Worm (Caenorhabditis elegans): Measurements from ENCODE around the gene sre-18.

The sre-18 gene

DNA sequence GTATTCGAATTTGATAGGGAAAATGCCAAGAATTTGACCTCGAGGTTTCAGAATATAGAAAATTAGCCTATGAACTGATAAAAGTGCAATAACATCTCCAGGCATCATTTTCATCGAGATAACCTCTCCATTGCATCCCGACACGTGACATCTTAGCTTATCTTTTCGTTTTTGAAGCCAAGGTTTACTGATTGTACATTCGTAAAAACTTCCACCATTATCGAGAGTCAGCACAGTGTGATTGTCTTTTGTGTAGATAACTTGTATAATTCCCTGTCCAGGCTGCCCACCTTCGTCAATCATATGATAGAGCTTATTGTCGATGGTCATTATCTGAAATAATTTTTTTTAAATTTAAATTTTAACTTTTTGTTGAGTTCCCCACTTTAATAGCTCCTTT is 44.8 kb upstream of the sre-18 start:
- TF ChIP-seq zag-1 (tag; optimal IDR thresholded peaks at IDR 0.05) (no peak), pqm-1 (tag; optimal IDR thresholded peaks at IDR 0.05) (peak; percentile 37), ceh-28 (tag; optimal IDR thresholded peaks at IDR 0.05) (no peak), skn-1 (tag; optimal IDR thresholded peaks at IDR 0.05) (no peak), ceh-16 (tag; optimal IDR thresholded peaks at IDR 0.05) (no peak), elt-2 (tag; optimal IDR thresholded peaks at IDR 0.05) (peak; percentile 73)

DNA sequence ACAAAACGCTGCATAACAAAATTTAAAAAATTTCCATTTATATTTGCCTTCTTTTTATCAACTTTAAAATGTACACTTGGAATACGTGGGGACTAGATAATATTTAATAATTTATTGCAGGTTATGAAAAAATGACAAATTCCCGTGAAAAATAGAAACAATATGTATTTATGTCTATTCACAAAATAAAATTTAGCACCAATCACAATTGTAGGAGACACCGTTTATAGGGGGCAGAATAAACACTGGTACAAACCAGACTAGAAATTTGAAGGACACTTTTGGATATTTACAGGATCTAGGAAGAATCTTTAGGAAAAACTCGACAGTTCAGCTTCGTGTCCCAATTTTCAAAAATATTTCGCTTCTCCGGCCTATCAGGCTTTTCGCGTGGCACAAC is 40.8 kb upstream of the sre-18 start, which contains the start of gene C42C1.3:
C42C1.3 (minus strand) TSS at position 101 of the 400 bp plus-strand sequence.
- TF ChIP-seq mml-1 (tag; optimal IDR thresholded peaks at IDR 0.05) (no peak), lin-39 (tag; optimal IDR thresholded peaks at IDR 0.05) (no peak), lsy-12 (tag; optimal IDR thresholded peaks at IDR 0.05) (no peak), ceh-82 (tag; optimal IDR thresholded peaks at IDR 0.05) (no peak), elt-1 (tag; optimal IDR thresholded peaks at IDR 0.05) (no peak), ZK546.5 (tag; optimal IDR thresholded peaks at IDR 0.05) (no peak), unc-62 (GFP tag; optimal IDR thresholded peaks at IDR 0.05) (no peak), lin-15B (tag; optimal IDR thresholded peaks at IDR 0.05) (no peak), nhr-23 (tag; optimal IDR thresholded peaks at IDR 0.05) (no peak), jun-1 (tag; optimal IDR thresholded peaks at IDR 0.05) (no peak), nhr-76 (tag; optimal IDR thresholded peaks at IDR 0.05) (no peak), elt-3 (tag; optimal IDR thresholded peaks at IDR 0.05) (no peak), nhr-237 (tag; optimal IDR thresholded peaks at IDR 0.05) (no peak), nhr-25 (tag; optimal IDR thresholded peaks at IDR 0.05) (no peak), fkh-10 (GFP tag; optimal IDR thresholded peaks at IDR 0.05) (no peak), unc-39 (tag; optimal IDR thresholded peaks at IDR 0.05) (no peak), elt-2 (tag; optimal IDR thresholded peaks at IDR 0.05) (no peak), fos-1 (tag; optimal IDR thresholded peaks at IDR 0.05) (no peak)

DNA sequence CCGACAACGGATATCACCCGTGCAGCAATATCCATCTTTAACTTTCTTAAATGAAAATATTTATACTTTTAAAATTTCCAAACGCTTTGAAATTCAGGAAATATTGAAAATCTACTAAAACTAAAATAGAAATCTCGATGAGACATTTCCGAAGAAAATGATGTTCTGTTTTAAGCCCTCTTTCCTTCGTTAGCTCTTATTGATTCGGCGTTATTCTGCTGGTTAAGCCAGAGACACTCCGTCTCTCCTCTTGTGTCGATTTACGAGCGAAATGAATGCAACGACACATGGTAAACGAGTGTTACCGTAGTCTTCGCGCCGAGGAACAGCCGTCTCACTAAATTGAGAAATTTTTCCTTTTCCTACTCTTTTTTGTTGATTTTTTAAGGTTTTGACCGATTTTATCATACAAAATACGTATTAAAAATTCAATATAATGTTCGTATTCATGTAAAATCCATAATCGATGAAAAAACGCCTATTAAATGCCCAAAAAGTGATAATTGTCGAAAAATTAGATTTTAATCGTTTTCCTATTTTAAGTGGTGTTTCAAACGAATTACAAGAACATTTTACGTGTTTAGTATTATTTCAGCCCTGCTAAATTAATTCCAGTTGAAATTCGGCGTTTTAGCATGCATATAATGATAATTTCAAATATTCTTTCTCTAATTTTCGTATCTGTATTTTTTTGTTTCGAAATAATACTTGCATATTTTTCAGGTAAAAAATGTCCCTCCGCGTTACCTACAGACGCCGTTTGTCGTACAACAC is 38.9 kb upstream of the sre-18 start, which contains the start of the genes ppm-1.H and rpl-34:
ppm-1.H (minus strand) TSS at position 51 of the 774 bp plus-strand sequence.
rpl-34 (plus strand) TSS at position 724 of the 774 bp plus-strand sequence.
- peak; percentile 21 for TF ChIP-seq skn-1 (tag; optimal IDR thresholded peaks at IDR 0.05)
- no peak for TF ChIP-seq daf-12 (tag; optimal IDR thresholded peaks at IDR 0.05)
- TF ChIP-seq ceh-16 (tag; optimal IDR thresholded peaks at IDR 0.05), result no peak
- TF ChIP-seq unc-39 (tag; optimal IDR thresholded peaks at IDR 0.05), result no peak
- no peak for TF ChIP-seq nhr-67 (tag; optimal IDR thresholded peaks at IDR 0.05)
- no peak for TF ChIP-seq aly-2 (tag; optimal IDR thresholded peaks at IDR 0.05)
- TF ChIP-seq ztf-11 (tag; optimal IDR thresholded peaks at IDR 0.05), result no peak
- peak; percentile 87 for TF ChIP-seq egl-5 (tag; optimal IDR thresholded peaks at IDR 0.05)
- TF ChIP-seq fkh-10 (GFP tag; optimal IDR thresholded peaks at IDR 0.05), result no peak
- peak; percentile 11 for TF ChIP-seq pqm-1 (tag; optimal IDR thresholded peaks at IDR 0.05)
- no peak for TF ChIP-seq ceh-82 (tag; optimal IDR thresholded peaks at IDR 0.05)
- no peak for TF ChIP-seq nhr-11 (tag; optimal IDR thresholded peaks at IDR 0.05)
- no peak for TF ChIP-seq ztf-4 (tag; optimal IDR thresholded peaks at IDR 0.05)
- no peak for TF ChIP-seq nhr-76 (tag; optimal IDR thresholded peaks at IDR 0.05)
- TF ChIP-seq R02D3.7 (tag; optimal IDR thresholded peaks at IDR 0.05), result peak; percentile 88
- no peak for TF ChIP-seq tbx-2 (tag; optimal IDR thresholded peaks at IDR 0.05)
- no peak for TF ChIP-seq sea-2 (GFP tag; optimal IDR thresholded peaks at IDR 0.05)
- peak; percentile 85 for TF ChIP-seq lin-39 (tag; optimal IDR thresholded peaks at IDR 0.05)
- TF ChIP-seq eor-1 (tag; optimal IDR thresholded peaks at IDR 0.05), result no peak
- no peak for TF ChIP-seq ceh-9 (tag; optimal IDR thresholded peaks at IDR 0.05)
- peak; percentile 88 for TF ChIP-seq pha-4 (tag; optimal IDR thresholded peaks at IDR 0.05)
- TF ChIP-seq nfya-1 (tag; optimal IDR thresholded peaks at IDR 0.05; ENCODE audit: insufficient read depth), result peak; percentile 95
- no peak for TF ChIP-seq fos-1 (tag; optimal IDR thresholded peaks at IDR 0.05)
- TF ChIP-seq elt-1 (tag; optimal IDR thresholded peaks at IDR 0.05), result no peak
- no peak for TF ChIP-seq fkh-2 (tag; optimal IDR thresholded peaks at IDR 0.05)
- no peak for TF ChIP-seq ZK546.5 (tag; optimal IDR thresholded peaks at IDR 0.05)
- no peak for TF ChIP-seq egl-27 (tag; optimal IDR thresholded peaks at IDR 0.05)
- TF ChIP-seq nhr-12 (tag; optimal IDR thresholded peaks at IDR 0.05), result no peak
- TF ChIP-seq ama-1 (optimal IDR thresholded peaks at IDR 0.05), result no peak
- no peak for TF ChIP-seq snpc-4 (tag; optimal IDR thresholded peaks at IDR 0.05)
- TF ChIP-seq nhr-23 (tag; optimal IDR thresholded peaks at IDR 0.05), result peak; percentile 27
- peak; percentile 31 for TF ChIP-seq hmg-11 (tag; optimal IDR thresholded peaks at IDR 0.05)
- no peak for TF ChIP-seq zag-1 (tag; optimal IDR thresholded peaks at IDR 0.05)
- no peak for TF ChIP-seq mml-1 (tag; optimal IDR thresholded peaks at IDR 0.05)
- peak; percentile 37 for TF ChIP-seq nhr-25 (tag; optimal IDR thresholded peaks at IDR 0.05)
- no peak for TF ChIP-seq nhr-77 (tag; optimal IDR thresholded peaks at IDR 0.05)
- TF ChIP-seq mdl-1 (tag; optimal IDR thresholded peaks at IDR 0.05), result no peak
- no peak for TF ChIP-seq jun-1 (tag; optimal IDR thresholded peaks at IDR 0.05)
- TF ChIP-seq elt-2 (tag; optimal IDR thresholded peaks at IDR 0.05), result no peak
- TF ChIP-seq elt-3 (tag; optimal IDR thresholded peaks at IDR 0.05), result no peak
- no peak for TF ChIP-seq ceh-28 (tag; optimal IDR thresholded peaks at IDR 0.05)
- TF ChIP-seq nhr-28 (tag; optimal IDR thresholded peaks at IDR 0.05), result no peak
- TF ChIP-seq nhr-237 (tag; optimal IDR thresholded peaks at IDR 0.05), result no peak

Data from whole organism, L3 larva.